Fruit fly (Drosophila melanogaster) whole organism, embryonic: ENCODE data around the gene CG43059.

ENCODE experiments used
- ATbp ChIP-seq: fragments of 200-800 bp; sonication (Bioruptor generic); optimal IDR thresholded peaks from 2 replicates; lab custom pipeline; 2017; ENCODE audit warnings: missing biosample characterization, mild to moderate bottlenecking, missing genetic modification characterization, missing genetic modification reagents
- B-H1 ChIP-seq: fragments of 200-800 bp; sonication (Bioruptor generic); IDR thresholded peaks from 3 replicates; pipeline ENCODE4 v1.3.6; 2022; ENCODE audit warnings: missing biosample characterization, missing genetic modification characterization
- CG10543 ChIP-seq: fragments of 200-800 bp; sonication (Bioruptor generic); optimal IDR thresholded peaks from 3 replicates; lab custom pipeline; 2017; ENCODE audit warnings: missing biosample characterization, mild to moderate bottlenecking, missing genetic modification characterization, moderate library complexity
- CG10565 ChIP-seq: fragments of 200-800 bp; sonication (Bioruptor generic); optimal IDR thresholded peaks from 3 replicates; lab custom pipeline; 2016; ENCODE audit warnings: missing biosample characterization, mild to moderate bottlenecking, missing genetic modification characterization
- CG11696 ChIP-seq: fragments of 200-800 bp; sonication (Bioruptor generic); IDR thresholded peaks from 2 replicates; pipeline ENCODE4 v1.3.6; 2022; ENCODE audit warnings: missing biosample characterization, missing genetic modification characterization
- CG12219 ChIP-seq: fragments of 200-800 bp; sonication (Bioruptor generic); optimal IDR thresholded peaks from 3 replicates; lab custom pipeline; 2018; ENCODE audit warnings: missing biosample characterization, mild to moderate bottlenecking, missing genetic modification characterization
- CG12299 ChIP-seq: fragments of 200-800 bp; sonication (Bioruptor generic); optimal IDR thresholded peaks from 2 replicates; lab custom pipeline; 2018; ENCODE audit warnings: missing biosample characterization, mild to moderate bottlenecking, missing genetic modification characterization
- CG12391 ChIP-seq: fragments of 200-800 bp; sonication (Bioruptor generic); optimal IDR thresholded peaks from 3 replicates; lab custom pipeline; 2018; ENCODE audit warnings: missing biosample characterization, mild to moderate bottlenecking, missing genetic modification characterization, moderate library complexity
- CG14710 ChIP-seq: fragments of 200-800 bp; sonication (Bioruptor generic); optimal IDR thresholded peaks from 3 replicates; lab custom pipeline; 2019; ENCODE audit warnings: missing biosample characterization, mild to moderate bottlenecking, missing genetic modification characterization, moderate library complexity
- CG17359 ChIP-seq: fragments of 200-800 bp; sonication (Bioruptor generic); optimal IDR thresholded peaks from 3 replicates; lab custom pipeline; 2018; ENCODE audit warnings: missing biosample characterization, mild to moderate bottlenecking, missing genetic modification characterization, moderate library complexity
- CG17385 ChIP-seq: fragments of 200-800 bp; sonication (Bioruptor generic); optimal IDR thresholded peaks from 3 replicates; lab custom pipeline; 2018; ENCODE audit warnings: missing biosample characterization, mild to moderate bottlenecking, missing genetic modification characterization
- CG18599 ChIP-seq: fragments of 200-800 bp; sonication (Bioruptor generic); optimal IDR thresholded peaks from 3 replicates; lab custom pipeline; 2017; ENCODE audit warnings: missing biosample characterization, missing genetic modification characterization, mild to moderate bottlenecking, moderate library complexity, missing genetic modification reagents
- CG2199 ChIP-seq: fragments of 200-800 bp; sonication (Bioruptor generic); IDR thresholded peaks from 3 replicates; pipeline ENCODE4 v1.3.6; 2022; ENCODE audit warnings: missing biosample characterization, missing genetic modification characterization
- CG32767 ChIP-seq: fragments of 200-800 bp; sonication (Bioruptor generic); IDR thresholded peaks from 2 replicates; pipeline ENCODE4 v1.3.6; 2022; ENCODE audit warnings: missing biosample characterization, missing genetic modification characterization
- CG33557 ChIP-seq: fragments of 200-800 bp; sonication (Bioruptor generic); optimal IDR thresholded peaks from 2 replicates; lab custom pipeline; 2019; ENCODE audit warnings: missing biosample characterization, mild to moderate bottlenecking, missing genetic modification characterization, moderate library complexity
- CG3726 ChIP-seq: fragments of 200-800 bp; sonication (Bioruptor generic); IDR thresholded peaks from 3 replicates; pipeline ENCODE4, ENCODE4 v1.3.6; 2022; ENCODE audit warnings: missing biosample characterization, missing genetic modification characterization
- CG5180 ChIP-seq: fragments of 200-800 bp; sonication (Bioruptor generic); optimal IDR thresholded peaks from 3 replicates; lab custom pipeline; 2017; ENCODE audit warnings: missing biosample characterization, missing genetic modification characterization, mild to moderate bottlenecking, moderate library complexity, missing genetic modification reagents
- CG5953 ChIP-seq: fragments of 200-800 bp; sonication (Bioruptor generic); IDR thresholded peaks from 2 replicates; pipeline ENCODE4 v1.3.6; 2022; ENCODE audit warnings: missing biosample characterization, missing genetic modification characterization
- CG6272 ChIP-seq: fragments of 200-800 bp; sonication (Bioruptor generic); IDR thresholded peaks from 2 replicates; pipeline ENCODE4 v1.3.6; 2022; ENCODE audit warnings: missing biosample characterization, missing genetic modification characterization
- CG6791 ChIP-seq: fragments of 200-800 bp; sonication (Bioruptor generic); IDR thresholded peaks from 3 replicates; pipeline ENCODE4 v1.3.6; 2022; ENCODE audit warnings: missing biosample characterization, missing genetic modification characterization; ENCODE audit not compliant: partially characterized antibody
- CG9437 ChIP-seq: fragments of 200-800 bp; sonication (Bioruptor generic); optimal IDR thresholded peaks from 2 replicates; lab custom pipeline; 2018; ENCODE audit warnings: missing biosample characterization, mild to moderate bottlenecking, missing genetic modification characterization
- GATAe ChIP-seq: fragments of 200-800 bp; sonication (Bioruptor generic); conservative IDR thresholded peaks from 2 replicates; pipeline ENCODE4 v1.3.6; 2022; ENCODE audit warnings: missing biosample characterization, missing genetic modification characterization
- Hr39 ChIP-seq: fragments of >200 bp; optimal IDR thresholded peaks from 2 replicates; lab custom pipeline; 2017
- Meics ChIP-seq: fragments of 200-800 bp; sonication (Bioruptor generic); optimal IDR thresholded peaks from 2 replicates; lab custom pipeline; 2017; ENCODE audit warnings: missing biosample characterization, mild to moderate bottlenecking, missing genetic modification characterization
- NC2β ChIP-seq: fragments of 200-800 bp; sonication (Bioruptor generic); optimal IDR thresholded peaks from 2 replicates; lab custom pipeline; 2016; ENCODE audit warnings: missing biosample characterization, missing genetic modification characterization
- Nf-YB ChIP-seq: fragments of 200-800 bp; sonication (Bioruptor generic); optimal IDR thresholded peaks from 3 replicates; lab custom pipeline; 2019; ENCODE audit warnings: missing biosample characterization, mild to moderate bottlenecking, missing genetic modification characterization, moderate library complexity
- Optix ChIP-seq: fragments of 200-800 bp; sonication (Bioruptor generic); IDR thresholded peaks from 3 replicates; pipeline ENCODE4 v1.3.6; 2022; ENCODE audit warnings: missing biosample characterization, missing genetic modification characterization
- Pdp1 ChIP-seq, 2 experiments: fragments of 200-800 bp; sonication (Bioruptor generic); optimal IDR thresholded peaks; 3 replicates each; lab custom pipeline; 2016; ENCODE audit warnings: missing biosample characterization in 2 of 2, missing genetic modification characterization in 2 of 2, mild to moderate bottlenecking in 1 of 2, moderate library complexity in 1 of 2
- ac ChIP-seq: fragments of 200-800 bp; sonication (Bioruptor generic); optimal IDR thresholded peaks from 3 replicates; lab custom pipeline; 2017; ENCODE audit warnings: missing biosample characterization, mild to moderate bottlenecking, missing genetic modification characterization
- al ChIP-seq: fragments of 200-800 bp; sonication (Bioruptor generic); IDR thresholded peaks from 2 replicates; pipeline ENCODE4 v1.3.6; 2022; ENCODE audit warnings: missing biosample characterization, missing genetic modification characterization
- az2 ChIP-seq: fragments of 200-800 bp; sonication (Bioruptor generic); optimal IDR thresholded peaks from 3 replicates; lab custom pipeline; 2016; ENCODE audit warnings: missing biosample characterization, missing genetic modification characterization
- bsh ChIP-seq, 2 experiments: fragments of 200-800 bp; sonication (Bioruptor generic); optimal IDR thresholded peaks; 2 replicates each; lab custom pipeline; 2017 to 2018; ENCODE audit warnings: mild to moderate bottlenecking in 2 of 2, missing biosample characterization in 2 of 2, missing genetic modification characterization in 2 of 2, moderate library complexity in 1 of 2
- cato ChIP-seq: fragments of 200-800 bp; sonication (Bioruptor generic); optimal IDR thresholded peaks from 2 replicates; lab custom pipeline; 2016; ENCODE audit warnings: missing biosample characterization, missing genetic modification characterization, borderline replicate concordance
- cg ChIP-seq: fragments of 200-800 bp; sonication (Bioruptor generic); optimal IDR thresholded peaks from 3 replicates; lab custom pipeline; 2019; ENCODE audit warnings: missing biosample characterization, mild to moderate bottlenecking, missing genetic modification characterization, moderate library complexity
- corto ChIP-seq: fragments of 200-800 bp; sonication (Bioruptor generic); optimal IDR thresholded peaks from 2 replicates; lab custom pipeline; 2016; ENCODE audit warnings: missing biosample characterization, mild to moderate bottlenecking, missing genetic modification characterization, moderate library complexity
- da ChIP-seq: fragments of 200-800 bp; sonication (Bioruptor generic); optimal IDR thresholded peaks from 2 replicates; lab custom pipeline; 2016; ENCODE audit warnings: missing biosample characterization, missing genetic modification characterization
- dmrt99B ChIP-seq: fragments of 200-800 bp; sonication (Bioruptor generic); optimal IDR thresholded peaks from 2 replicates; lab custom pipeline; 2018; ENCODE audit warnings: missing biosample characterization, mild to moderate bottlenecking, missing genetic modification characterization, moderate library complexity
- esg ChIP-seq: fragments of 200-800 bp; sonication (Bioruptor generic); conservative IDR thresholded peaks from 2 replicates; pipeline ENCODE4 v1.3.6; 2022; ENCODE audit warnings: missing biosample characterization, missing genetic modification characterization
- gce ChIP-seq: fragments of 200-800 bp; sonication (Bioruptor generic); IDR thresholded peaks from 3 replicates; pipeline ENCODE4 v1.3.6; 2022; ENCODE audit warnings: missing biosample characterization, missing genetic modification characterization
- gro ChIP-seq: fragments of 200-800 bp; sonication (Bioruptor generic); optimal IDR thresholded peaks from 2 replicates; lab custom pipeline; 2016; ENCODE audit warnings: missing biosample characterization, missing genetic modification characterization
- gsb ChIP-seq: fragments of 200-800 bp; sonication (Bioruptor generic); IDR thresholded peaks from 2 replicates; pipeline ENCODE4 v1.3.6; 2022; ENCODE audit warnings: missing biosample characterization, missing genetic modification characterization
- hbn ChIP-seq: fragments of 200-800 bp; sonication (Bioruptor generic); IDR thresholded peaks from 2 replicates; pipeline ENCODE4 v1.3.6; 2022; ENCODE audit warnings: missing biosample characterization, missing genetic modification characterization; ENCODE audit not compliant: partially characterized antibody
- lab ChIP-seq: fragments of 200-800 bp; sonication (Bioruptor generic); optimal IDR thresholded peaks from 3 replicates; lab custom pipeline; 2017; ENCODE audit warnings: missing biosample characterization, missing genetic modification characterization, mild to moderate bottlenecking, moderate library complexity, missing genetic modification reagents
- lmd ChIP-seq: fragments of 200-800 bp; sonication (Bioruptor generic); IDR thresholded peaks from 2 replicates; pipeline ENCODE4 v1.3.6; 2022; ENCODE audit warnings: missing biosample characterization, missing genetic modification characterization
- luna ChIP-seq: fragments of 200-800 bp; sonication (Bioruptor generic); optimal IDR thresholded peaks from 2 replicates; lab custom pipeline; 2016; ENCODE audit warnings: missing biosample characterization, missing genetic modification characterization
- mam ChIP-seq: fragments of 200-800 bp; sonication (Bioruptor generic); optimal IDR thresholded peaks from 3 replicates; lab custom pipeline; 2016; ENCODE audit warnings: missing biosample characterization, missing genetic modification characterization
- sens-2 ChIP-seq: fragments of 200-800 bp; sonication (Bioruptor generic); IDR thresholded peaks from 2 replicates; pipeline ENCODE4 v1.3.6; 2022; ENCODE audit warnings: missing biosample characterization, missing genetic modification characterization
- sr ChIP-seq: fragments of 200-800 bp; sonication (Bioruptor generic); IDR thresholded peaks from 3 replicates; pipeline ENCODE4 v1.3.6; 2022; ENCODE audit warnings: missing biosample characterization, missing genetic modification characterization
- ssp ChIP-seq: fragments of 200-800 bp; sonication (Bioruptor generic); IDR thresholded peaks from 2 replicates; pipeline ENCODE4 v1.3.6; 2022; ENCODE audit warnings: missing biosample characterization, missing genetic modification characterization
- tio ChIP-seq: fragments of 200-800 bp; sonication (Bioruptor generic); optimal IDR thresholded peaks from 2 replicates; lab custom pipeline; 2017; ENCODE audit warnings: missing biosample characterization, missing genetic modification characterization, inconsistent platforms
- wor ChIP-seq: fragments of 200-800 bp; sonication (Bioruptor generic); IDR thresholded peaks from 2 replicates; pipeline ENCODE4 v1.3.6; 2022; ENCODE audit warnings: missing biosample characterization, missing genetic modification characterization

Gene CG43059

DNA sequence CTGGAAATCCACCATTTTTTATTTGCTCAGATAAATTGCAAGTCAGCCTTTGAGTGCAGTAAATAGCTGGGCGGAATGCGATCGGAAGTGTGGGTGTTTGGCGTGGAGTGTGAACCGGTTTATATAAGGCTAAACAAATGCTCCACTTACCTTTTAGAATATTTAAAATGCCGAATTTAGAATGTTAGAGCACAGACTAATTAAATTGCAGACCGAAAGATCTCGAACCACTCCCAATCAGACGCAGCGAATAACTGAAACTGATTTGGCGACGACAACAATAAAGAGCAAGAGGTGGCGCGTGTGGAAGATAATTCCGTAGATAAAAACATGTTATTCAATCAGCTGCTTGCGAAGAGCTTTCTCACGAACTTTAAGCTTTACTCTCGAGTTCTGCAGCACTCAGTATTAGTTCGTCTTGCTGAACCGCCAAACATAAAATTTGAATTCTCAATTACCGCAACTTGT, 41.9 kb upstream of the CG43059 start, which contains the start of gene Idh (continued):
- TF ChIP-seq CG12219 (no peak), Pdp1 (GFP tag; optimal IDR thresholded peaks at IDR 0.05; lab: Kevin White, UChicago) (peak in 1 of 2 experiments; percentile 100), sr (GFP tag; lab: Robert Waterston, UW) (no peak), CG6791 (GFP tag; lab: Robert Waterston, UW) (0 out of 3 replicates have a peak, but pooled peaks have one; percentile 31), gro (peak; percentile 72), Nf-YB (GFP tag; lab: Kevin White, UChicago) (no peak), NC2β (GFP tag; lab: Kevin White, UChicago) (no peak), CG5180 (GFP tag; lab: Kevin White, UChicago) (no peak), CG11696 (GFP tag; lab: Robert Waterston, UW) (no peak), hbn (peak; percentile 48; the same call in 1 of the 2 replicates), CG17385 (peak; percentile 37), sens-2 (GFP tag; lab: Robert Waterston, UW) (peak; percentile 36; the same call in 1 of the 2 replicates), CG12299 (tag; lab: Kevin White, UChicago) (peak; percentile 5), Hr39 (lab: Kevin White, UChicago) (no peak), Meics (peak; percentile 17), cato (GFP tag; lab: Kevin White, UChicago) (no peak), mam (GFP tag; lab: Kevin White, UChicago) (no peak), CG14710 (tag; lab: Kevin White, UChicago) (no peak), ssp (no peak), CG2199 (no peak), CG10565 (GFP tag; lab: Kevin White, UChicago) (no peak), wor (GFP tag; lab: Robert Waterston, UW) (no peak), lmd (GFP tag; lab: Robert Waterston, UW) (no peak), CG18599 (GFP tag; lab: Kevin White, UChicago) (peak; percentile 12), CG10543 (GFP tag; lab: Kevin White, UChicago) (peak; percentile 46), dmrt99B (tag; lab: Kevin White, UChicago) (peak; percentile 21), CG12391 (tag; lab: Kevin White, UChicago) (no peak), gce (GFP tag; lab: Robert Waterston, UW) (0 out of 3 replicates have a peak, but pooled peaks have one; percentile 34), CG9437 (GFP tag; lab: Kevin White, UChicago) (no peak), bsh (GFP tag; optimal IDR thresholded peaks at IDR 0.05; lab: Kevin White, UChicago) (no peak), esg (no peak), corto (GFP tag; lab: Kevin White, UChicago) (no peak), al (GFP tag; lab: Robert Waterston, UW) (no peak), luna (no peak), CG32767 (GFP tag; lab: Robert Waterston, UW) (no peak), az2 (GFP tag; lab: Kevin White, UChicago) (no peak), ATbp (GFP tag; lab: Kevin White, UChicago) (no peak), CG5953 (GFP tag; lab: Robert Waterston, UW) (no peak), CG6272 (GFP tag; lab: Robert Waterston, UW) (no peak), lab (GFP tag; lab: Kevin White, UChicago) (peak; percentile 57), CG3726 (GFP tag; lab: Robert Waterston, UW) (no peak), Optix (GFP tag; lab: Robert Waterston, UW) (no peak), gsb (GFP tag; lab: Robert Waterston, UW) (no peak), ac (GFP tag; lab: Kevin White, UChicago) (no peak), B-H1 (GFP tag; lab: Robert Waterston, UW) (no peak), tio (GFP tag; lab: Kevin White, UChicago) (no peak), GATAe (GFP tag; lab: Robert Waterston, UW) (no peak), CG17359 (tag; lab: Kevin White, UChicago) (no peak), da (GFP tag; lab: Kevin White, UChicago) (no peak), CG33557 (GFP tag; lab: Kevin White, UChicago) (no peak), cg (GFP tag; lab: Kevin White, UChicago) (no peak)
